Fruit fly (Drosophila melanogaster): ENCODE data around the gene Tspo.
A peak's percentile ranks its signal among the peaks of the same experiment; 100 is the strongest.

Tspo gene

dm6 chr2L:510534-511014 lies 48.8 kb upstream of the Tspo start (continued):
- TF ChIP-seq nerfin-1 (tag; optimal IDR thresholded peaks at IDR 0.05) (peak; percentile 78), CG7372 (GFP tag; IDR thresholded peaks at IDR 0.05) (no peak), CG6254 (GFP tag; optimal IDR thresholded peaks at IDR 0.05) (peak; percentile 74), Mad (GFP tag; optimal IDR thresholded peaks at IDR 0.05) (no peak), CG16863 (GFP tag; optimal IDR thresholded peaks at IDR 0.05) (peak; percentile 65), CG12219 (GFP tag; optimal IDR thresholded peaks at IDR 0.05) (peak; percentile 52), BtbVII (GFP tag; optimal IDR thresholded peaks at IDR 0.05) (peak; percentile 74), org-1 (GFP tag; optimal IDR thresholded peaks at IDR 0.05) (peak; percentile 83), CG5245 (GFP tag; optimal IDR thresholded peaks at IDR 0.05) (peak; percentile 18), CG12071 (GFP tag; optimal IDR thresholded peaks at IDR 0.05) (peak; percentile 66), Ssrp (tag; optimal IDR thresholded peaks at IDR 0.05) (no peak), Lhr (GFP tag; optimal IDR thresholded peaks at IDR 0.05) (peak; percentile 76), CG42726 (GFP tag; IDR thresholded peaks at IDR 0.05; ENCODE audit: partially characterized antibody) (no peak), CG1792 (GFP tag; optimal IDR thresholded peaks at IDR 0.05) (peak; percentile 26), abd-A (tag; optimal IDR thresholded peaks at IDR 0.05) (peak; percentile 76), CrebB (tag; optimal IDR thresholded peaks at IDR 0.05) (peak; percentile 67), MESR4 (GFP tag; optimal IDR thresholded peaks at IDR 0.05) (no peak), CG34422 (GFP tag; IDR thresholded peaks at IDR 0.05) (peak; percentile 81; the same call in 1 of the 3 replicates), Bgb (GFP tag; IDR thresholded peaks at IDR 0.05; ENCODE audit: partially characterized antibody) (no peak), ham (GFP tag; IDR thresholded peaks at IDR 0.05) (no peak), CG10431 (GFP tag; optimal IDR thresholded peaks at IDR 0.05) (peak; percentile 81), Ravus (GFP tag; IDR thresholded peaks at IDR 0.05) (no peak), CG16779 (GFP tag; IDR thresholded peaks at IDR 0.05) (no peak), Fer2 (tag; optimal IDR thresholded peaks at IDR 0.05) (no peak), nmo (GFP tag; optimal IDR thresholded peaks at IDR 0.05) (peak; percentile 4), zfh2 (GFP tag; optimal IDR thresholded peaks at IDR 0.05) (no peak), CG2712 (tag; optimal IDR thresholded peaks at IDR 0.05) (peak; percentile 77), CG10147 (GFP tag; optimal IDR thresholded peaks at IDR 0.05) (peak; percentile 47), sob (GFP tag; IDR thresholded peaks at IDR 0.05) (peak; percentile 50), CG18262 (tag; optimal IDR thresholded peaks at IDR 0.05) (peak; percentile 77), gem (tag; optimal IDR thresholded peaks at IDR 0.05) (peak; percentile 76), oc (tag; optimal IDR thresholded peaks at IDR 0.05) (peak; percentile 50), CG43689 (GFP tag; IDR thresholded peaks at IDR 0.05) (no peak), btn (GFP tag; optimal IDR thresholded peaks at IDR 0.05) (peak; percentile 66), Nf-YA (GFP tag; IDR thresholded peaks at IDR 0.05) (0 out of 2 replicates have a peak, but pooled peaks have one; percentile 27), CG12744 (GFP tag; optimal IDR thresholded peaks at IDR 0.05) (peak; percentile 66), CG14965 (GFP tag; optimal IDR thresholded peaks at IDR 0.05; ENCODE audit: borderline replicate concordance) (peak; percentile 62), pb (GFP tag; optimal IDR thresholded peaks at IDR 0.05) (peak; percentile 60), pita (GFP tag; optimal IDR thresholded peaks at IDR 0.05) (no peak), CoRest (tag; optimal IDR thresholded peaks at IDR 0.05) (peak; percentile 56), CG8924 (tag; optimal IDR thresholded peaks at IDR 0.05) (peak; percentile 70), CG3163 (GFP tag; optimal IDR thresholded peaks at IDR 0.05) (peak; percentile 66), Ptx1 (GFP tag; IDR thresholded peaks at IDR 0.05) (no peak), CG12155 (GFP tag; optimal IDR thresholded peaks at IDR 0.05) (no peak), CG10565 (GFP tag; optimal IDR thresholded peaks at IDR 0.05) (no peak), slou (GFP tag; optimal IDR thresholded peaks at IDR 0.05) (peak; percentile 23), tna (GFP tag; IDR thresholded peaks at IDR 0.05; ENCODE audit: partially characterized antibody) (no peak), CG17829 (tag; optimal IDR thresholded peaks at IDR 0.05) (peak; percentile 48), slbo (GFP tag; IDR thresholded peaks at IDR 0.05) (no peak), dpn (GFP tag; optimal IDR thresholded peaks at IDR 0.05) (peak; percentile 14 to 66)
